Fruit fly (Drosophila melanogaster): Measurements from ENCODE around the gene Rala.

Gene Rala

DNA sequence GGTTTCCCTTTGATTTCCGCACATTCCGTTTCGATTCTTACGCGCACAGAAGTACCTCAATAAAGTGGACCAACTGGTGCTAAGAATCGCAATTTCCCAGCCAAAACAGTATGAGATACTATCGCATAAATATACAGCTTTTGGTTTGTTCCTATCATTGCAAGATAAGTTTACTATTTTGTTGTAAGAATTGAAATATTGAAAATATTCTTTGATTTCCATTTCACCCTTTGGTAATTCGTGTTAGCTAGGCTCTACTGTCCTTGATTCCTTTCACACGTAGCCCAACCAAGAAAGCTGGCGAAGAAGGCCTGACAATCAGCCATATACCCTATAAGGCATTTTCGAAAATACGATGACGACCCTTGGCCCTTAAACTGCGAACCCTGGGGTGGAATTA, 28.8 kb downstream of the Rala start (continued):
- TF ChIP-seq pzg (GFP tag; optimal IDR thresholded peaks at IDR 0.05) (no peak), exex (tag; optimal IDR thresholded peaks at IDR 0.05) (no peak), abd-A (tag; optimal IDR thresholded peaks at IDR 0.05) (peak; percentile 11)

DNA sequence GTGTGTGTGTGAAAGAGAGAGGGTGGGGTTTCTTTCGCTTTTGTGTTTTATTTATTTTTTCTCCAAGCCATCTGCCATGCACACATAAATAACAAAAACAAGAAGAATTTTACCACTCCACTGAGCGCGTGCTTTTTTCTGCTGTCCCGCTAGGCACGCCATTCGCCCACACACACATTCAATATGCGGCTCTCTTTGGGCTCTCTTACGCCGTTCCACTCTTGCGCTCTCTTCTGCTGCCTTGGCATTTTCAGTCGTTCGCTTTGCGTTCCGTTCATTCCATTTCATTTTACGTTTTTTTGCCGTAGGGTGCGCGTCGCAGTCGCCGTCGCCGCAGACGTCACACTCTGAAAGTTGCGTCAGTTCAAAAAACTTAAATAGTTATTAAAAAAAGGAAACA, 30.4 kb downstream of the Rala start:
- TF ChIP-seq ftz-f1 (GFP tag; optimal IDR thresholded peaks at IDR 0.05) (peak; percentile 40), ara (GFP tag; IDR thresholded peaks at IDR 0.05) (no peak), Adf1 (GFP tag; IDR thresholded peaks at IDR 0.05) (peak; percentile 89), nom (GFP tag; optimal IDR thresholded peaks at IDR 0.05) (peak; percentile 77), otp (GFP tag; IDR thresholded peaks at IDR 0.05) (no peak), slp2 (GFP tag; optimal IDR thresholded peaks at IDR 0.05) (no peak), ham (GFP tag; IDR thresholded peaks at IDR 0.05) (no peak), luna (GFP tag; optimal IDR thresholded peaks at IDR 0.05) (no peak), Med (GFP tag) (peak; percentile 67), zfh1 (GFP tag; IDR thresholded peaks at IDR 0.05) (no peak), HLHmδ (GFP tag; optimal IDR thresholded peaks at IDR 0.05) (peak; percentile 42), chm (GFP tag; IDR thresholded peaks at IDR 0.05) (peak; percentile 74; the same call in 1 of the 2 replicates), h (optimal IDR thresholded peaks at IDR 0.05) (no peak), B-H1 (GFP tag; IDR thresholded peaks at IDR 0.05) (no peak), Pdp1 (GFP tag; optimal IDR thresholded peaks at IDR 0.05) (peak in 1 of 2 experiments; percentile 81), NK7.1 (GFP tag; optimal IDR thresholded peaks at IDR 0.05) (no peak), Drgx (GFP tag; IDR thresholded peaks at IDR 0.05) (peak; percentile 54), mam (GFP tag; optimal IDR thresholded peaks at IDR 0.05) (no peak), CG3847 (GFP tag; IDR thresholded peaks at IDR 0.05) (no peak), pros (GFP tag; optimal IDR thresholded peaks at IDR 0.05) (peak; percentile 49), ase (GFP tag; IDR thresholded peaks at IDR 0.05) (no peak), ci (GFP tag; IDR thresholded peaks at IDR 0.05) (peak; percentile 47; the same call in 2 of the 3 replicates), nerfin-1 (tag; optimal IDR thresholded peaks at IDR 0.05) (peak; percentile 41), CG2678 (tag; optimal IDR thresholded peaks at IDR 0.05) (no peak), chinmo (GFP tag; IDR thresholded peaks at IDR 0.05; ENCODE audit: partially characterized antibody) (peak; percentile 91; the same call in 3 of the 4 replicates), vfl (GFP tag; optimal IDR thresholded peaks at IDR 0.05) (no peak), CG16815 (GFP tag; optimal IDR thresholded peaks at IDR 0.05) (no peak), ERR (GFP tag; optimal IDR thresholded peaks at IDR 0.05) (peak; percentile 16), CG11504 (tag; optimal IDR thresholded peaks at IDR 0.05) (peak; percentile 31), Dll (GFP tag; IDR thresholded peaks at IDR 0.05; ENCODE audit: partially characterized antibody) (peak; percentile 31; the same call in 1 of the 4 replicates), rib (GFP tag; IDR thresholded peaks at IDR 0.05) (0 out of 2 replicates have a peak, but pooled peaks have one; percentile 24), vvl (GFP tag; IDR thresholded peaks at IDR 0.05) (peak; percentile 55; the same call in 1 of the 2 replicates), CG13775 (GFP tag; optimal IDR thresholded peaks at IDR 0.05) (no peak), schlank (tag; optimal IDR thresholded peaks at IDR 0.05) (no peak), lbe (GFP tag; optimal IDR thresholded peaks at IDR 0.05) (peak; percentile 44), yki (optimal IDR thresholded peaks at IDR 0.05) (peak; percentile 61), sr (GFP tag; IDR thresholded peaks at IDR 0.05) (peak; percentile 79), bbx (GFP tag; IDR thresholded peaks at IDR 0.05; ENCODE audit: partially characterized antibody) (peak; percentile 42; the same call in 1 of the 2 replicates), CG8290 (GFP tag; optimal IDR thresholded peaks at IDR 0.05) (no peak), CG8290 (tag; optimal IDR thresholded peaks at IDR 0.05) (peak in 1 of 2 experiments; percentile 3), CG9437 (GFP tag; optimal IDR thresholded peaks at IDR 0.05) (peak; percentile 33), Jarid2 (GFP tag; optimal IDR thresholded peaks at IDR 0.05) (peak; percentile 48), CG2199 (GFP tag; IDR thresholded peaks at IDR 0.05) (no peak), crp (GFP tag; optimal IDR thresholded peaks at IDR 0.05) (no peak), CG14965 (GFP tag; optimal IDR thresholded peaks at IDR 0.05; ENCODE audit: borderline replicate concordance) (no peak), CG17385 (GFP tag; optimal IDR thresholded peaks at IDR 0.05) (peak; percentile 47), corto (GFP tag; optimal IDR thresholded peaks at IDR 0.05) (peak; percentile 19)
